Worm (Caenorhabditis elegans) whole organism, L2 larva: Measurements from ENCODE around the gene F54H12.2.

Source experiments
- C34F6.9 ChIP-seq: fragments of 150-350 bp; optimal IDR thresholded peaks from 2 replicates; lab custom pipeline; 2014; ENCODE audit warnings: missing biosample characterization, missing genetic modification characterization
- F13H6.1 ChIP-seq: sonication (generic microtip); optimal IDR thresholded peaks from 2 replicates; lab custom pipeline; 2016; ENCODE audit warnings: missing genetic modification characterization, missing compliant biosample characterization
- R02D3.7 ChIP-seq: fragments of 150-350 bp; optimal IDR thresholded peaks from 2 replicates; lab custom pipeline; 2014; ENCODE audit warnings: missing biosample characterization, missing genetic modification characterization
- Y55F3AM.14 ChIP-seq: fragments of 200-800 bp; sonication (Bioruptor generic); optimal IDR thresholded peaks from 2 replicates; lab custom pipeline; 2018; ENCODE audit warnings: mild to moderate bottlenecking, missing genetic modification characterization, missing compliant biosample characterization
- ZK546.5 ChIP-seq: sonication (generic microtip); optimal IDR thresholded peaks from 2 replicates; lab custom pipeline; 2017; ENCODE audit warnings: missing biosample characterization, missing genetic modification characterization
- alr-1 ChIP-seq: fragments of 150-350 bp; optimal IDR thresholded peaks from 2 replicates; lab custom pipeline; 2014; ENCODE audit warnings: missing biosample characterization, missing genetic modification characterization
- aly-2 ChIP-seq: fragments of 150-350 bp; optimal IDR thresholded peaks from 2 replicates; lab custom pipeline; 2014; ENCODE audit warnings: missing biosample characterization, missing genetic modification characterization
- ama-1 ChIP-seq: fragments of 150-350 bp; optimal IDR thresholded peaks from 2 replicates; lab custom pipeline; 2018; ENCODE audit warnings: inconsistent platforms
- blmp-1 ChIP-seq: sonication (generic microtip); optimal IDR thresholded peaks from 2 replicates; lab custom pipeline; 2017; ENCODE audit warnings: missing genetic modification characterization, mild to moderate bottlenecking, missing compliant biosample characterization, antibody characterized with exemption, moderate library complexity; ENCODE audit not compliant: insufficient read depth
- ceh-16 ChIP-seq: fragments of 150-350 bp; optimal IDR thresholded peaks from 2 replicates; lab custom pipeline; 2014; ENCODE audit warnings: missing biosample characterization, missing genetic modification characterization
- ceh-82 ChIP-seq: fragments of 150-350 bp; optimal IDR thresholded peaks from 2 replicates; lab custom pipeline; 2014; ENCODE audit warnings: missing biosample characterization, missing genetic modification characterization
- crh-2 ChIP-seq: sonication (generic microtip); optimal IDR thresholded peaks from 2 replicates; lab custom pipeline; 2017; ENCODE audit warnings: missing biosample characterization, missing genetic modification characterization
- dmd-4 ChIP-seq: sonication (generic microtip); optimal IDR thresholded peaks from 2 replicates; lab custom pipeline; 2017; ENCODE audit warnings: missing biosample characterization, missing genetic modification characterization
- egl-27 ChIP-seq: sonication (generic microtip); optimal IDR thresholded peaks from 3 replicates; lab custom pipeline; 2017; ENCODE audit warnings: missing biosample characterization, missing genetic modification reagents, missing genetic modification characterization
- elt-1 ChIP-seq: fragments of 150-350 bp; optimal IDR thresholded peaks from 2 replicates; lab custom pipeline; 2014; ENCODE audit warnings: missing biosample characterization, missing genetic modification characterization
- elt-3 ChIP-seq: sonication (generic microtip); optimal IDR thresholded peaks from 2 replicates; lab custom pipeline; 2017; ENCODE audit warnings: missing biosample characterization, missing genetic modification characterization
- fos-1 ChIP-seq: fragments of 150-350 bp; optimal IDR thresholded peaks from 2 replicates; lab custom pipeline; 2014; ENCODE audit warnings: missing biosample characterization, missing genetic modification characterization
- gmeb-1 ChIP-seq: fragments of 150-350 bp; optimal IDR thresholded peaks from 2 replicates; lab custom pipeline; 2014; ENCODE audit warnings: missing biosample characterization, missing genetic modification characterization
- lin-11 ChIP-seq: fragments of 150-350 bp; sonication (generic microtip); optimal IDR thresholded peaks from 2 replicates; lab custom pipeline; 2014; ENCODE audit warnings: missing biosample characterization, missing genetic modification characterization, inconsistent platforms, mixed read lengths
- lin-13 ChIP-seq: fragments of 150-350 bp; optimal IDR thresholded peaks from 2 replicates; lab custom pipeline; 2014; ENCODE audit warnings: missing biosample characterization, missing genetic modification reagents, missing genetic modification characterization
- lin-39 ChIP-seq: fragments of 150-350 bp; optimal IDR thresholded peaks from 2 replicates; lab custom pipeline; 2014; ENCODE audit warnings: missing biosample characterization, missing genetic modification reagents, missing genetic modification characterization
- lsy-2 ChIP-seq, 2 experiments: fragments of 150-350 bp in 1 of 2; sonication (generic microtip) in 1 of 2; optimal IDR thresholded peaks; 2 replicates each; lab custom pipeline; 2014 to 2017; ENCODE audit warnings: missing biosample characterization in 2 of 2, missing genetic modification characterization in 2 of 2
- mab-5 ChIP-seq: fragments of 150-350 bp; optimal IDR thresholded peaks from 2 replicates; lab custom pipeline; 2014; ENCODE audit warnings: missing biosample characterization, missing genetic modification characterization
- mbf-1 ChIP-seq: sonication (generic microtip); optimal IDR thresholded peaks from 2 replicates; lab custom pipeline; 2017; ENCODE audit warnings: missing biosample characterization, missing genetic modification characterization
- mdl-1 ChIP-seq, 2 experiments: fragments of 150-350 bp in 1 of 2; sonication (generic microtip) in 1 of 2; optimal IDR thresholded peaks; 2 replicates each; lab custom pipeline; 2017; ENCODE audit warnings: missing biosample characterization in 2 of 2, missing genetic modification characterization in 2 of 2
- nhr-10 ChIP-seq: sonication (generic microtip); optimal IDR thresholded peaks from 2 replicates; lab custom pipeline; 2017; ENCODE audit warnings: missing biosample characterization, missing genetic modification characterization
- nhr-11 ChIP-seq: fragments of 150-350 bp; optimal IDR thresholded peaks from 2 replicates; lab custom pipeline; 2014; ENCODE audit warnings: missing biosample characterization, missing genetic modification characterization
- nhr-12 ChIP-seq: fragments of 150-350 bp; optimal IDR thresholded peaks from 2 replicates; lab custom pipeline; 2014; ENCODE audit warnings: missing biosample characterization, missing genetic modification characterization
- nhr-129 ChIP-seq: fragments of 150-350 bp; optimal IDR thresholded peaks from 2 replicates; lab custom pipeline; 2014; ENCODE audit warnings: missing biosample characterization, missing genetic modification characterization
- nhr-21 ChIP-seq: fragments of 150-350 bp; optimal IDR thresholded peaks from 2 replicates; lab custom pipeline; 2014; ENCODE audit warnings: missing biosample characterization, missing genetic modification characterization
- nhr-23 ChIP-seq: fragments of 150-350 bp; optimal IDR thresholded peaks from 2 replicates; lab custom pipeline; 2014; ENCODE audit warnings: missing biosample characterization, missing genetic modification reagents, missing genetic modification characterization
- nhr-237 ChIP-seq: fragments of 150-350 bp; optimal IDR thresholded peaks from 2 replicates; lab custom pipeline; 2014; ENCODE audit warnings: missing biosample characterization, missing genetic modification characterization
- nhr-25 ChIP-seq: fragments of 150-350 bp; sonication (generic microtip); optimal IDR thresholded peaks from 3 replicates; lab custom pipeline; 2014; ENCODE audit warnings: missing biosample characterization, missing genetic modification characterization
- nhr-6 ChIP-seq: fragments of 150-350 bp; optimal IDR thresholded peaks from 2 replicates; lab custom pipeline; 2014; ENCODE audit warnings: missing biosample characterization, missing genetic modification characterization
- nhr-77 ChIP-seq: fragments of 150-350 bp; optimal IDR thresholded peaks from 2 replicates; lab custom pipeline; 2014; ENCODE audit warnings: missing biosample characterization, missing genetic modification characterization
- peb-1 ChIP-seq: fragments of 150-350 bp; optimal IDR thresholded peaks from 2 replicates; lab custom pipeline; 2014; ENCODE audit warnings: missing biosample characterization, missing genetic modification characterization
- sem-4 ChIP-seq: fragments of 150-350 bp; optimal IDR thresholded peaks from 2 replicates; lab custom pipeline; 2014; ENCODE audit warnings: missing biosample characterization, missing genetic modification reagents, missing genetic modification characterization
- skn-1 ChIP-seq: sonication (generic microtip); optimal IDR thresholded peaks from 2 replicates; lab custom pipeline; 2017; ENCODE audit warnings: missing biosample characterization, missing genetic modification characterization
- sma-3 ChIP-seq: sonication (generic microtip); optimal IDR thresholded peaks from 2 replicates; lab custom pipeline; 2016; ENCODE audit warnings: missing genetic modification reagents, missing genetic modification characterization, missing compliant biosample characterization
- sma-9 ChIP-seq, 2 experiments: fragments of 150-350 bp in 1 of 2; sonication (generic microtip) in 1 of 2; optimal IDR thresholded peaks; 2 replicates each; lab custom pipeline; 2014 to 2016; ENCODE audit warnings: missing genetic modification characterization in 2 of 2, mild to moderate bottlenecking in 1 of 2, missing biosample characterization in 1 of 2, missing compliant biosample characterization in 1 of 2, missing genetic modification reagents in 1 of 2, moderate library complexity in 1 of 2
- snpc-4 ChIP-seq: fragments of 150-350 bp; optimal IDR thresholded peaks from 2 replicates; lab custom pipeline; 2014; ENCODE audit warnings: missing biosample characterization, missing genetic modification characterization
- unc-39 ChIP-seq: fragments of 150-350 bp; optimal IDR thresholded peaks from 2 replicates; lab custom pipeline; 2014; ENCODE audit warnings: missing biosample characterization, missing genetic modification characterization
- unc-55 ChIP-seq: fragments of 150-350 bp; sonication (generic microtip); optimal IDR thresholded peaks from 3 replicates; lab custom pipeline; 2014; ENCODE audit warnings: missing biosample characterization, missing genetic modification reagents, missing genetic modification characterization
- unc-62 ChIP-seq: fragments of 150-350 bp; optimal IDR thresholded peaks from 2 replicates; lab custom pipeline; 2014; ENCODE audit warnings: missing biosample characterization, missing genetic modification reagents, missing genetic modification characterization
- zag-1 ChIP-seq: fragments of 150-350 bp; optimal IDR thresholded peaks from 2 replicates; lab custom pipeline; 2014; ENCODE audit warnings: missing biosample characterization, missing genetic modification characterization
- ztf-1 ChIP-seq: fragments of 200-800 bp; sonication (Bioruptor generic); conservative IDR thresholded peaks from 2 replicates; pipeline ENCODE4 v1.3.6; 2022; ENCODE audit warnings: missing genetic modification characterization, missing compliant biosample characterization
- ztf-11 ChIP-seq: sonication (generic microtip); optimal IDR thresholded peaks from 2 replicates; lab custom pipeline; 2017; ENCODE audit warnings: missing biosample characterization, missing genetic modification characterization
- ztf-4 ChIP-seq: fragments of 150-350 bp; optimal IDR thresholded peaks from 2 replicates; lab custom pipeline; 2014; ENCODE audit warnings: missing biosample characterization, missing genetic modification characterization

The F54H12.2 gene

DNA sequence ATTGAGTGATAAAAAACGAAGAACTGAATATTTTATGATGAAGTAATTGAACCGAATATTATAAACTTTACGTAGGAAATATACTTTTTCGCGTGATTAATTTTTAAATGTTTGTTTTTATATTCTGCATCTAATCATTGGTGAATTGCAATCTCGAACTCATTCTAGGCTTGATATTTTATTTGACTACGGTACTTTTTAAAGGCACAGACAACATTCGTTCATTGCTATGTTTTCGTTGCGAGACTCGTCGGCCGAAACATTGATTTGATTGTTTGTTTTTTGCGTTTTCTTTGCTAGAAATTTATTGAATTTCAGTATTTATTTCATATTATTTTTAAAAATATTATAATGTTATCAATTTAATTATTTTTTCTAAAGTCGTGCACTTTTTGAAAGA, 13.4 kb downstream of the F54H12.2 start, which contains the start of gene C06G4.4:
TSS of gene C06G4.4 (minus strand) at position 36 of the 400 bp plus-strand sequence.
- TF ChIP-seq elt-1 (no peak), blmp-1 (tag; lab: Kevin White, UChicago) (no peak), dmd-4 (tag; lab: Kevin White, UChicago) (no peak)

DNA sequence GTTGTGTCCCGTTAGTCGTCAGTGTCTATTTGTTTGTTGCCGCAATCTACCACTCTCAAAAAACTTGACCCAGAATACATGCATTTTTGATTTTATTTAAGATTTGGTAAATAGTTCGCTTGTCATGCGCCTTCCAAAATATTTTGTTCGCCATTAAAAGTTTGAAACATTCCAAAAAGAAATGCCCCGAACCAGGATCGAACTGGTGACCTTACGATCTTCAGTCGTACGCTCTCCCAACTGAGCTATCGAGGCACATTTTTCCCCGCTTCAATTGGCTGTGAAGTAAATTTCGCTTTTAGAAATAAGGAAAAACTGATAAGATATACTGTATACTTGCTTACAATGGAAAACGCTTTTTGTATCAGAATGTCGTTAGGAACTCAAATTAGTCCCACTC, 13.9 kb downstream of the F54H12.2 start:
- TF ChIP-seq nhr-21 (tag; lab: Kevin White, UChicago) = peak; percentile 26
- no peak for TF ChIP-seq unc-55 (GFP tag; lab: Kevin White, UChicago)
- TF ChIP-seq nhr-129 (tag; lab: Kevin White, UChicago) = no peak

DNA sequence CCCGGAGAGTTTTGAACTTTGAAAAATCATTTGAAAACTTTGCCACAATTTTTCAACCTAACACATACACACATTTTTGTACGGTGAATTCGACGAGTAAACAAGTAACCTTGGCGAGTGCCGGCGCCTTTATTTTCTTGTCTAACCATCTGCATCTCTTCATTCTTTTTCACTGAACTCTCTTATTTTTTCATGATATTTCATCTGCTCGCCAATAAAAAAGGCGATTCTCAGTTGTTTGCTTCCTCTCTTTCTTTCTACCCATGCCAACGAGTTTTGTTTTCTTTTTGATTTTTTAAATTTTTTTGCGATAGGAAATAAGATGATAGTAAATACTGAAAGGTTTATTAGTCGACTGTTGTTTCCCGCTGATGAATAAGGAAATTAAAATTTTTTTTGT, 14.3 kb downstream of the F54H12.2 start:
- TF ChIP-seq elt-1 (no peak), sma-3 (peak; percentile 84), nhr-237 (no peak), crh-2 (tag; lab: Kevin White, UChicago) (peak; percentile 73), peb-1 (tag; lab: Kevin White, UChicago) (no peak), nhr-25 (tag; lab: Kevin White, UChicago) (peak; percentile 66), nhr-10 (tag; lab: Kevin White, UChicago) (no peak), blmp-1 (tag; lab: Kevin White, UChicago) (peak; percentile 9), nhr-6 (tag; lab: Kevin White, UChicago) (no peak), nhr-12 (no peak), dmd-4 (tag; lab: Kevin White, UChicago) (no peak), ztf-4 (tag; lab: Kevin White, UChicago) (peak; percentile 30), mab-5 (tag; lab: Kevin White, UChicago) (peak; percentile 14), nhr-11 (tag; lab: Kevin White, UChicago) (no peak), Y55F3AM.14 (GFP tag; lab: Kevin White, UChicago) (no peak), egl-27 (tag; lab: Kevin White, UChicago) (no peak), nhr-23 (no peak), aly-2 (tag; lab: Kevin White, UChicago) (no peak), unc-39 (no peak), snpc-4 (tag; lab: Kevin White, UChicago) (no peak), F13H6.1 (tag; lab: Kevin White, UChicago) (peak; percentile 70), nhr-21 (tag; lab: Kevin White, UChicago) (no peak), alr-1 (no peak), mdl-1 (tag; optimal IDR thresholded peaks at IDR 0.05; lab: Kevin White, UChicago) (peak in 1 of 2 experiments; percentile 2), ceh-16 (tag; lab: Kevin White, UChicago) (no peak), lin-39 (tag; lab: Kevin White, UChicago) (no peak), lin-13 (GFP tag; lab: Kevin White, UChicago) (peak; percentile 33), lsy-2 (tag; optimal IDR thresholded peaks at IDR 0.05; lab: Kevin White, UChicago) (peak in 1 of 2 experiments; percentile 64), nhr-129 (tag; lab: Kevin White, UChicago) (peak; percentile 54), ZK546.5 (tag; lab: Kevin White, UChicago) (no peak), C34F6.9 (tag; lab: Kevin White, UChicago) (peak; percentile 65), fos-1 (peak; percentile 20), unc-55 (GFP tag; lab: Kevin White, UChicago) (peak; percentile 43), skn-1 (tag; lab: Kevin White, UChicago) (no peak), R02D3.7 (tag; lab: Kevin White, UChicago) (no peak), ztf-11 (tag; lab: Kevin White, UChicago) (no peak), sem-4 (tag; lab: Kevin White, UChicago) (no peak), unc-62 (GFP tag; lab: Kevin White, UChicago) (no peak), mbf-1 (tag; lab: Kevin White, UChicago) (no peak), sma-9 (GFP tag; optimal IDR thresholded peaks at IDR 0.05; lab: Kevin White, UChicago) (peak; percentile 42), sma-9 (tag; optimal IDR thresholded peaks at IDR 0.05; lab: Kevin White, UChicago) (no peak), ztf-1 (GFP tag; lab: Robert Waterston, UW) (no peak), lin-11 (tag; lab: Kevin White, UChicago) (no peak), elt-3 (tag; lab: Kevin White, UChicago) (no peak), zag-1 (tag; lab: Kevin White, UChicago) (no peak), nhr-77 (tag; lab: Kevin White, UChicago) (no peak), gmeb-1 (peak; percentile 32), ceh-82 (tag; lab: Kevin White, UChicago) (no peak), ama-1 (no peak)
